Fruit fly (Drosophila melanogaster) whole organism, embryonic: Measurements from ENCODE around the gene CG42268.

Experiments
- Abd-B ChIP-seq: fragments of 200-800 bp; sonication (Bioruptor generic); optimal IDR thresholded peaks from 2 replicates; lab custom pipeline; 2018; ENCODE audit warnings: missing biosample characterization, mild to moderate bottlenecking, missing genetic modification characterization, moderate library complexity
- Bteb2 ChIP-seq: fragments of 200-800 bp; sonication (Bioruptor generic); optimal IDR thresholded peaks from 2 replicates; lab custom pipeline; 2016; ENCODE audit warnings: missing biosample characterization, missing genetic modification characterization
- CG10366 ChIP-seq: fragments of 200-800 bp; sonication (Bioruptor generic); IDR thresholded peaks from 2 replicates; pipeline ENCODE4 v1.3.6; 2022; ENCODE audit warnings: missing biosample characterization, missing genetic modification characterization
- CG10979 ChIP-seq: fragments of 200-800 bp; sonication (Bioruptor generic); optimal IDR thresholded peaks from 2 replicates; lab custom pipeline; 2018; ENCODE audit warnings: missing biosample characterization, mild to moderate bottlenecking, missing genetic modification characterization, moderate library complexity
- CG11247 ChIP-seq: fragments of 200-800 bp; sonication (Bioruptor generic); IDR thresholded peaks from 2 replicates; pipeline ENCODE4 v1.3.6; 2022; ENCODE audit warnings: missing biosample characterization, missing genetic modification characterization
- CG11398 ChIP-seq: fragments of 200-800 bp; sonication (Bioruptor generic); optimal IDR thresholded peaks from 2 replicates; lab custom pipeline; 2016; ENCODE audit warnings: missing biosample characterization, missing genetic modification characterization
- CG12071 ChIP-seq: fragments of 200-800 bp; sonication (Bioruptor generic); optimal IDR thresholded peaks from 3 replicates; lab custom pipeline; 2018; ENCODE audit warnings: missing biosample characterization, mild to moderate bottlenecking, missing genetic modification characterization
- CG12659 ChIP-seq: fragments of 200-800 bp; sonication (Bioruptor generic); optimal IDR thresholded peaks from 3 replicates; lab custom pipeline; 2017; ENCODE audit warnings: mild to moderate bottlenecking, missing biosample characterization, missing genetic modification reagents, missing genetic modification characterization
- CG15601 ChIP-seq: fragments of 200-800 bp; sonication (Bioruptor generic); optimal IDR thresholded peaks from 3 replicates; lab custom pipeline; 2019; ENCODE audit warnings: missing biosample characterization, mild to moderate bottlenecking, missing genetic modification characterization, moderate library complexity
- CG17568 ChIP-seq: fragments of 200-800 bp; sonication (Bioruptor generic); optimal IDR thresholded peaks from 2 replicates; lab custom pipeline; 2018; ENCODE audit warnings: missing biosample characterization, mild to moderate bottlenecking, missing genetic modification characterization, moderate library complexity
- CG2116 ChIP-seq: fragments of 200-800 bp; sonication (Bioruptor generic); optimal IDR thresholded peaks from 3 replicates; lab custom pipeline; 2018; ENCODE audit warnings: missing biosample characterization, mild to moderate bottlenecking, missing genetic modification characterization
- CG2199 ChIP-seq: fragments of 200-800 bp; sonication (Bioruptor generic); IDR thresholded peaks from 3 replicates; pipeline ENCODE4 v1.3.6; 2022; ENCODE audit warnings: missing biosample characterization, missing genetic modification characterization
- CG32767 ChIP-seq: fragments of 200-800 bp; sonication (Bioruptor generic); IDR thresholded peaks from 2 replicates; pipeline ENCODE4 v1.3.6; 2022; ENCODE audit warnings: missing biosample characterization, missing genetic modification characterization
- CG32772 ChIP-seq: fragments of 200-800 bp; sonication (Bioruptor generic); IDR thresholded peaks from 2 replicates; pipeline ENCODE4 v1.3.6; 2022; ENCODE audit warnings: missing biosample characterization, missing genetic modification characterization
- CG4328 ChIP-seq: fragments of 200-800 bp; sonication (Bioruptor generic); optimal IDR thresholded peaks from 3 replicates; lab custom pipeline; 2017; ENCODE audit warnings: missing biosample characterization, missing genetic modification reagents, missing genetic modification characterization
- CG4820 ChIP-seq: fragments of 200-800 bp; sonication (Bioruptor generic); optimal IDR thresholded peaks from 3 replicates; lab custom pipeline; 2016; ENCODE audit warnings: missing biosample characterization, missing genetic modification characterization
- CG6272 ChIP-seq: fragments of 200-800 bp; sonication (Bioruptor generic); IDR thresholded peaks from 2 replicates; pipeline ENCODE4 v1.3.6; 2022; ENCODE audit warnings: missing biosample characterization, missing genetic modification characterization
- CG9437 ChIP-seq: fragments of 200-800 bp; sonication (Bioruptor generic); optimal IDR thresholded peaks from 2 replicates; lab custom pipeline; 2018; ENCODE audit warnings: missing biosample characterization, mild to moderate bottlenecking, missing genetic modification characterization
- CG9932 ChIP-seq: fragments of 200-800 bp; sonication (Bioruptor generic); IDR thresholded peaks from 2 replicates; pipeline ENCODE4 v1.3.6; 2022; ENCODE audit warnings: missing biosample characterization, missing genetic modification characterization
- D19A ChIP-seq: fragments of 200-800 bp; optimal IDR thresholded peaks from 3 replicates; lab custom pipeline; 2019; ENCODE audit warnings: missing biosample characterization, mild to moderate bottlenecking, missing genetic modification characterization, moderate library complexity
- Eip74EF ChIP-seq, 2 experiments: fragments of 200-800 bp in 1 of 2; fragments of >200 bp in 1 of 2; sonication (Bioruptor generic) in 1 of 2; optimal IDR thresholded peaks; 2 replicates each; lab custom pipeline; 2017 to 2019; ENCODE audit warnings: missing biosample characterization in 2 of 2, missing genetic modification characterization in 2 of 2, mild to moderate bottlenecking in 1 of 2, moderate library complexity in 1 of 2
- HLHmδ ChIP-seq: fragments of 200-800 bp; sonication (Bioruptor generic); optimal IDR thresholded peaks from 2 replicates; lab custom pipeline; 2018; ENCODE audit warnings: missing biosample characterization, mild to moderate bottlenecking, missing genetic modification characterization, moderate library complexity
- HmgD ChIP-seq: fragments of 200-800 bp; sonication (Bioruptor generic); optimal IDR thresholded peaks from 3 replicates; lab custom pipeline; 2016; ENCODE audit warnings: missing biosample characterization, missing genetic modification characterization
- Jarid2 ChIP-seq: fragments of 200-800 bp; sonication (Bioruptor generic); optimal IDR thresholded peaks from 3 replicates; lab custom pipeline; 2017; ENCODE audit warnings: mild to moderate bottlenecking, missing biosample characterization, missing genetic modification reagents, missing genetic modification characterization
- NC2α ChIP-seq: fragments of 200-800 bp; sonication (Bioruptor generic); optimal IDR thresholded peaks from 2 replicates; lab custom pipeline; 2016; ENCODE audit warnings: missing biosample characterization, missing genetic modification characterization
- chm ChIP-seq: fragments of 200-800 bp; sonication (Bioruptor generic); IDR thresholded peaks from 2 replicates; pipeline ENCODE4 v1.3.6; 2022; ENCODE audit warnings: missing biosample characterization, missing genetic modification characterization
- croc ChIP-seq: fragments of 200-800 bp; sonication (Bioruptor generic); conservative IDR thresholded peaks from 3 replicates; pipeline ENCODE4 v1.3.6; 2022; ENCODE audit warnings: missing biosample characterization, missing genetic modification characterization
- dati ChIP-seq: fragments of 200-800 bp; sonication (Bioruptor generic); IDR thresholded peaks from 2 replicates; pipeline ENCODE4 v1.3.6; 2022; ENCODE audit warnings: missing biosample characterization, missing genetic modification characterization
- dm ChIP-seq: fragments of 200-800 bp; sonication (Bioruptor generic); optimal IDR thresholded peaks from 3 replicates; lab custom pipeline; 2016; ENCODE audit warnings: missing biosample characterization, missing genetic modification characterization
- dmrt11E ChIP-seq: fragments of 200-800 bp; sonication (Bioruptor generic); optimal IDR thresholded peaks from 3 replicates; lab custom pipeline; 2018; ENCODE audit warnings: missing biosample characterization, mild to moderate bottlenecking, missing genetic modification characterization, moderate library complexity
- ems ChIP-seq: fragments of 200-800 bp; sonication (Bioruptor generic); optimal IDR thresholded peaks from 3 replicates; lab custom pipeline; 2016; ENCODE audit warnings: missing biosample characterization, missing genetic modification characterization
- hbn ChIP-seq: fragments of 200-800 bp; sonication (Bioruptor generic); IDR thresholded peaks from 2 replicates; pipeline ENCODE4 v1.3.6; 2022; ENCODE audit warnings: missing biosample characterization, missing genetic modification characterization; ENCODE audit not compliant: partially characterized antibody
- hkb ChIP-seq, 2 experiments: fragments of 200-800 bp in 1 of 2; fragments of >200 bp in 1 of 2; sonication (Bioruptor generic) in 1 of 2; IDR thresholded peaks in 1 of 2; optimal IDR thresholded peaks in 1 of 2; 2 replicates each; pipeline versions ENCODE4 v1.3.6 to Lab custom; 2017 to 2022; ENCODE audit warnings: missing biosample characterization in 1 of 2, missing genetic modification characterization in 1 of 2
- knrl ChIP-seq: fragments of 200-800 bp; sonication (Bioruptor generic); IDR thresholded peaks from 3 replicates; pipeline ENCODE4 v1.3.6; 2022; ENCODE audit warnings: missing biosample characterization, missing genetic modification characterization; ENCODE audit not compliant: partially characterized antibody
- lab ChIP-seq: fragments of 200-800 bp; sonication (Bioruptor generic); optimal IDR thresholded peaks from 3 replicates; lab custom pipeline; 2017; ENCODE audit warnings: missing biosample characterization, missing genetic modification characterization, mild to moderate bottlenecking, moderate library complexity, missing genetic modification reagents
- mld ChIP-seq: fragments of 200-800 bp; sonication (Bioruptor generic); IDR thresholded peaks from 3 replicates; pipeline ENCODE4 v1.3.6; 2022; ENCODE audit warnings: missing biosample characterization, missing genetic modification characterization; ENCODE audit not compliant: partially characterized antibody
- oc ChIP-seq: fragments of 200-800 bp; sonication (Bioruptor generic); optimal IDR thresholded peaks from 2 replicates; lab custom pipeline; 2018; ENCODE audit warnings: missing biosample characterization, mild to moderate bottlenecking, missing genetic modification characterization, moderate library complexity
- pan ChIP-seq, 4 experiments: fragments of >200 bp in 3 of 4; fragments of 200-800 bp in 1 of 4; sonication (Bioruptor generic) in 1 of 4; optimal IDR thresholded peaks in 3 of 4; IDR thresholded peaks in 1 of 4; 2 replicates each; pipeline versions ENCODE4 v1.3.6 to Lab custom; 2017 to 2022; ENCODE audit warnings: missing biosample characterization in 2 of 4, missing genetic modification characterization in 2 of 4, mixed read lengths in 1 of 4
- pho ChIP-seq: fragments of 200-800 bp; sonication (Bioruptor generic); optimal IDR thresholded peaks from 2 replicates; lab custom pipeline; 2016; ENCODE audit warnings: missing biosample characterization, missing genetic modification characterization
- pita ChIP-seq: fragments of 200-800 bp; sonication (Bioruptor generic); optimal IDR thresholded peaks from 2 replicates; lab custom pipeline; 2017; ENCODE audit warnings: missing biosample characterization, mild to moderate bottlenecking, missing genetic modification characterization
- pros ChIP-seq: fragments of 200-800 bp; sonication (Bioruptor generic); optimal IDR thresholded peaks from 3 replicates; lab custom pipeline; 2019; ENCODE audit warnings: missing biosample characterization, mild to moderate bottlenecking, missing genetic modification characterization, moderate library complexity
- pum ChIP-seq: fragments of 200-800 bp; sonication (Bioruptor generic); optimal IDR thresholded peaks from 2 replicates; lab custom pipeline; 2016; ENCODE audit warnings: missing biosample characterization, missing genetic modification characterization
- sens-2 ChIP-seq: fragments of 200-800 bp; sonication (Bioruptor generic); IDR thresholded peaks from 2 replicates; pipeline ENCODE4 v1.3.6; 2022; ENCODE audit warnings: missing biosample characterization, missing genetic modification characterization
- sr ChIP-seq: fragments of 200-800 bp; sonication (Bioruptor generic); IDR thresholded peaks from 3 replicates; pipeline ENCODE4 v1.3.6; 2022; ENCODE audit warnings: missing biosample characterization, missing genetic modification characterization
- tap ChIP-seq: fragments of 200-800 bp; optimal IDR thresholded peaks from 3 replicates; lab custom pipeline; 2019; ENCODE audit warnings: missing biosample characterization, mild to moderate bottlenecking, missing genetic modification characterization, moderate library complexity
- tup ChIP-seq: fragments of 200-800 bp; sonication (Bioruptor generic); optimal IDR thresholded peaks from 2 replicates; lab custom pipeline; 2016; ENCODE audit warnings: missing biosample characterization, mild to moderate bottlenecking, missing genetic modification characterization, moderate library complexity
- zen ChIP-seq: fragments of 200-800 bp; sonication (Bioruptor generic); optimal IDR thresholded peaks from 3 replicates; lab custom pipeline; 2018; ENCODE audit warnings: missing biosample characterization, mild to moderate bottlenecking, missing genetic modification characterization, moderate library complexity

CG42268 gene

dm6 chr3L:9713828-9714536 lies 46.2 kb downstream of the CG42268 start, which contains the start of gene vsg (continued):
- no peak for TF ChIP-seq CG11398 (GFP tag; lab: Kevin White, UChicago)
- TF ChIP-seq CG4328 (GFP tag; lab: Kevin White, UChicago) = peak; percentile 79
- peak; percentile 57 for TF ChIP-seq CG32767 (GFP tag; lab: Robert Waterston, UW)
- 0 out of 3 replicates have a peak, but pooled peaks have one; percentile 29 for TF ChIP-seq CG2199 (GFP tag; lab: Robert Waterston, UW)
- no peak for TF ChIP-seq CG17568 (GFP tag; lab: Kevin White, UChicago)
- peak in 1 of 2 experiments; percentile 64 for TF ChIP-seq Eip74EF (GFP tag; optimal IDR thresholded peaks at IDR 0.05; lab: Kevin White, UChicago)
- TF ChIP-seq pho (GFP tag; lab: Kevin White, UChicago) = peak; percentile 57
- TF ChIP-seq pan (optimal IDR thresholded peaks at IDR 0.05; lab: Kevin White, UChicago) = no peak
- TF ChIP-seq pan (GFP tag; optimal IDR thresholded peaks at IDR 0.05 in 1 of 2, IDR thresholded peaks at IDR 0.05 in 1 of 2) = peak in 1 of 2 experiments; percentile 57
- peak; percentile 85 for TF ChIP-seq knrl (GFP tag; lab: Robert Waterston, UW)
- peak; percentile 70 for TF ChIP-seq CG4820 (GFP tag; lab: Kevin White, UChicago)
- peak; percentile 60; the same call in 1 of the 2 replicates for TF ChIP-seq CG10366 (GFP tag; lab: Robert Waterston, UW)
- peak; percentile 8 for TF ChIP-seq dm
- peak; percentile 10 for TF ChIP-seq HLHmδ
- TF ChIP-seq Jarid2 (GFP tag; lab: Kevin White, UChicago) = no peak
- TF ChIP-seq oc (tag; lab: Kevin White, UChicago) = peak; percentile 46
- peak; percentile 80 for TF ChIP-seq CG15601
- TF ChIP-seq Bteb2 (GFP tag; lab: Kevin White, UChicago) = peak; percentile 26
- no peak for TF ChIP-seq sr (GFP tag; lab: Robert Waterston, UW)
- peak; percentile 91 for TF ChIP-seq CG12659 (GFP tag; lab: Kevin White, UChicago)
- TF ChIP-seq hbn (GFP tag; lab: Robert Waterston, UW) = peak; percentile 64
- peak; percentile 68 for TF ChIP-seq tap (tag; lab: Kevin White, UChicago)
- no peak for TF ChIP-seq pita (GFP tag; lab: Kevin White, UChicago)
- peak; percentile 17 for TF ChIP-seq pros (GFP tag; lab: Kevin White, UChicago)
- TF ChIP-seq lab (GFP tag; lab: Kevin White, UChicago) = peak; percentile 76
- no peak for TF ChIP-seq hkb (optimal IDR thresholded peaks at IDR 0.05; lab: Kevin White, UChicago)
- TF ChIP-seq hkb (GFP tag; IDR thresholded peaks at IDR 0.05; lab: Robert Waterston, UW) = peak; percentile 53; the same call in 1 of the 2 replicates
- TF ChIP-seq pum (GFP tag; lab: Kevin White, UChicago) = peak; percentile 13
- TF ChIP-seq CG11247 = no peak; the same call in 1 of the 2 replicates
- TF ChIP-seq D19A (tag; lab: Kevin White, UChicago) = peak; percentile 78
- TF ChIP-seq croc = peak; percentile 30; the same call in 2 of the 3 replicates
- peak; percentile 84 for TF ChIP-seq CG9932 (GFP tag; lab: Robert Waterston, UW)
- TF ChIP-seq CG10979 (tag; lab: Kevin White, UChicago) = peak; percentile 78
- no peak for TF ChIP-seq sens-2 (GFP tag; lab: Robert Waterston, UW)
- TF ChIP-seq NC2α (GFP tag; lab: Kevin White, UChicago) = no peak
- peak; percentile 39 for TF ChIP-seq HmgD (GFP tag; lab: Kevin White, UChicago)
- TF ChIP-seq tup = no peak
- peak; percentile 67 for TF ChIP-seq CG2116
- TF ChIP-seq CG9437 (GFP tag; lab: Kevin White, UChicago) = peak; percentile 87
- peak; percentile 79; the same call in 2 of the 3 replicates for TF ChIP-seq mld (GFP tag; lab: Robert Waterston, UW)
- no peak for TF ChIP-seq dati (GFP tag; lab: Robert Waterston, UW)
- no peak for TF ChIP-seq CG12071 (GFP tag; lab: Kevin White, UChicago)
- peak; percentile 52; the same call in 1 of the 2 replicates for TF ChIP-seq chm (GFP tag; lab: Robert Waterston, UW)
- TF ChIP-seq dmrt11E = peak; percentile 83
- peak; percentile 87 for TF ChIP-seq Abd-B
- TF ChIP-seq ems (GFP tag; lab: Kevin White, UChicago) = peak; percentile 26
- peak; percentile 59; the same call in 1 of the 2 replicates for TF ChIP-seq CG32772 (GFP tag; lab: Robert Waterston, UW)
- peak; percentile 58 for TF ChIP-seq zen (tag; lab: Kevin White, UChicago)
- peak; percentile 74 for TF ChIP-seq CG6272
